Fruit fly (Drosophila melanogaster): Measurements from ENCODE around the gene tgo.

The tgo gene

dm6 chr3R:9055119-9056105 is 35.6 kb upstream of the tgo start (continued):
- TF ChIP-seq gro (GFP tag; optimal IDR thresholded peaks at IDR 0.05) (peak; percentile 70), ewg (GFP tag; optimal IDR thresholded peaks at IDR 0.05) (peak; percentile 72), CG5953 (GFP tag; IDR thresholded peaks at IDR 0.05) (no peak), bab2 (GFP tag; optimal IDR thresholded peaks at IDR 0.05) (peak; percentile 85), CG30403 (GFP tag; optimal IDR thresholded peaks at IDR 0.05) (peak; percentile 92), Hr3 (GFP tag; optimal IDR thresholded peaks at IDR 0.05) (peak; percentile 88), disco-r (GFP tag; optimal IDR thresholded peaks at IDR 0.05) (peak; percentile 67), nom (GFP tag; optimal IDR thresholded peaks at IDR 0.05) (peak; percentile 68)

- TF ChIP-seq zf30C (GFP tag; optimal IDR thresholded peaks at IDR 0.05) (peak; percentile 87), dmrt11E (tag; optimal IDR thresholded peaks at IDR 0.05) (peak; percentile 56), CG12942 (GFP tag; optimal IDR thresholded peaks at IDR 0.05) (peak; percentile 31), CrebB (tag; optimal IDR thresholded peaks at IDR 0.05) (peak; percentile 72), CG15514 (GFP tag; optimal IDR thresholded peaks at IDR 0.05) (peak; percentile 78), CG10147 (GFP tag; optimal IDR thresholded peaks at IDR 0.05) (no peak), bsh (GFP tag; optimal IDR thresholded peaks at IDR 0.05) (peak in 1 of 2 experiments; percentile 76), CG18764 (GFP tag; optimal IDR thresholded peaks at IDR 0.05) (peak; percentile 12), CG17359 (tag; optimal IDR thresholded peaks at IDR 0.05) (peak; percentile 84), Mes4 (GFP tag; optimal IDR thresholded peaks at IDR 0.05) (no peak), Sry-δ (GFP tag; optimal IDR thresholded peaks at IDR 0.05) (no peak), CG2120 (GFP tag; optimal IDR thresholded peaks at IDR 0.05) (peak; percentile 67), CG9727 (GFP tag; optimal IDR thresholded peaks at IDR 0.05) (peak; percentile 62), CG9876 (GFP tag; optimal IDR thresholded peaks at IDR 0.05) (no peak), CG31365 (tag; optimal IDR thresholded peaks at IDR 0.05) (peak; percentile 37), BEAF-32 (GFP tag; optimal IDR thresholded peaks at IDR 0.05) (no peak), CG12659 (GFP tag; optimal IDR thresholded peaks at IDR 0.05) (peak; percentile 83), CG7786 (GFP tag; optimal IDR thresholded peaks at IDR 0.05) (no peak), pros (GFP tag; optimal IDR thresholded peaks at IDR 0.05) (peak; percentile 52), CG12155 (GFP tag; optimal IDR thresholded peaks at IDR 0.05) (peak; percentile 62), fu2 (GFP tag; optimal IDR thresholded peaks at IDR 0.05) (no peak), Hmr (GFP tag; optimal IDR thresholded peaks at IDR 0.05) (peak; percentile 85), sd (tag; optimal IDR thresholded peaks at IDR 0.05) (peak; percentile 67), tio (GFP tag; optimal IDR thresholded peaks at IDR 0.05) (peak; percentile 37), NC2α (GFP tag; optimal IDR thresholded peaks at IDR 0.05) (no peak), CG6654 (GFP tag; optimal IDR thresholded peaks at IDR 0.05) (peak; percentile 44), CG8290 (GFP tag; optimal IDR thresholded peaks at IDR 0.05) (no peak), CG8290 (tag; optimal IDR thresholded peaks at IDR 0.05) (peak in 1 of 2 experiments; percentile 89), unpg (GFP tag; optimal IDR thresholded peaks at IDR 0.05) (peak; percentile 79), CG18476 (GFP tag; optimal IDR thresholded peaks at IDR 0.05) (peak; percentile 36), Chrac-16 (GFP tag; optimal IDR thresholded peaks at IDR 0.05) (peak; percentile 50), ac (GFP tag; optimal IDR thresholded peaks at IDR 0.05) (no peak), CG4424 (GFP tag; optimal IDR thresholded peaks at IDR 0.05) (peak; percentile 71), TFAM (GFP tag; optimal IDR thresholded peaks at IDR 0.05) (peak; percentile 6), CoRest (tag; optimal IDR thresholded peaks at IDR 0.05) (peak; percentile 51), Nf-YB (GFP tag; optimal IDR thresholded peaks at IDR 0.05) (peak; percentile 35), CG18619 (GFP tag; optimal IDR thresholded peaks at IDR 0.05) (peak; percentile 62), CG2202 (tag; optimal IDR thresholded peaks at IDR 0.05) (peak; percentile 3)
These were observed 34.8 kb upstream of the tgo start for dm6 chr3R:9054442-9055118.

All from whole organism, embryonic.